Worm (Caenorhabditis elegans): ENCODE data around the gene H20J04.6.

DNA sequence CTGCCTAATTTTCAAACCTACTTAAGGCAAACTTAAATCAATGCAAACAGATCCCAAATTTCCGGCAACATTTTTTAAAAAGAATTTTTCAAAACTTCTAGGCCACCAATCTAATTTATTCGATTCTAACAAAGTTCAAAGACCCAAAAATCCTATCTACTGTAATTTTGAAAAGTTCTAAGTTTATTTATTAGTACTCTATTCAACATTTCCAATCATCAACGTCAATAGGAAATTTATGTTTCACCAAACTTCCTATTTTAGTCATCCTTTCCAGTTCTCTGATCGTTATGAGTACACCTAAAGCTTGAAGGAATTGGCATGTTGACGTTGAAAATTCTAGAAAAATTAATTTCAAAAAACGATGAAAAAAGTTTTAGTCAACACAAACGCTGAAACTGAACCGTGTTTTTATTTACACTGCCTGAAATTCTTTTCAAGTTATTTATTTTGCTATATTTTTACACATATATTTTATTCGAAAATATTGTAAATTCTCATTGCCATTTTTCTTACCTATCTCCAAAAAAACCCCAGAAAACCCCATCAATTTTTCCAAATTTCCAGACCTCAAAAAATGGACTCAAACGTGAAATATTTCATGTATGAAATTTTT is 47.3 kb upstream of the H20J04.6 start, which contains the start of gene npr-42:
- TF ChIP-seq ama-1 (optimal IDR thresholded peaks at IDR 0.05): no peak
- no peak for TF ChIP-seq Y55F3AM.14 (GFP tag; optimal IDR thresholded peaks at IDR 0.05)
- TF ChIP-seq ztf-11 (tag; optimal IDR thresholded peaks at IDR 0.05): no peak
- no peak for TF ChIP-seq ztf-4 (tag; optimal IDR thresholded peaks at IDR 0.05)
- TF ChIP-seq gmeb-1 (tag; optimal IDR thresholded peaks at IDR 0.05): no peak
- no peak for TF ChIP-seq aly-2 (tag; optimal IDR thresholded peaks at IDR 0.05)
- TF ChIP-seq elt-3 (tag; optimal IDR thresholded peaks at IDR 0.05): no peak
- TF ChIP-seq ceh-82 (tag; optimal IDR thresholded peaks at IDR 0.05): no peak
- TF ChIP-seq R02D3.7 (tag; optimal IDR thresholded peaks at IDR 0.05): no peak
